Fruit fly (Drosophila melanogaster) whole organism, pupa: ENCODE measurements around the gene CG15201.
"Not testable (repeated sequence)": the region's sequence is repeated elsewhere in the genome, so short reads cannot be mapped to it uniquely, and the experiment has no call there.

Source experiments
- CG10348 ChIP-seq: fragments of 200-800 bp; sonication (Bioruptor generic); IDR thresholded peaks from 2 replicates; pipeline ENCODE4 v1.3.6; 2022; ENCODE audit warnings: missing biosample characterization, missing genetic modification characterization
- CG12605 ChIP-seq: fragments of 200-800 bp; sonication (Bioruptor generic); IDR thresholded peaks from 2 replicates; pipeline ENCODE4 v1.3.6; 2022; ENCODE audit warnings: missing biosample characterization, missing genetic modification characterization
- CG13204 ChIP-seq: fragments of 200-800 bp; sonication (Bioruptor generic); optimal IDR thresholded peaks from 2 replicates; lab custom pipeline; 2018; ENCODE audit warnings: missing biosample characterization, mild to moderate bottlenecking, missing genetic modification characterization, moderate library complexity
- CG14655 ChIP-seq: fragments of 200-800 bp; sonication (Bioruptor generic); optimal IDR thresholded peaks from 3 replicates; lab custom pipeline; 2017; ENCODE audit warnings: mild to moderate bottlenecking, missing biosample characterization, missing genetic modification reagents, missing genetic modification characterization
- CG15710 ChIP-seq: fragments of 200-800 bp; sonication (Bioruptor generic); optimal IDR thresholded peaks from 2 replicates; lab custom pipeline; 2018; ENCODE audit warnings: missing biosample characterization, mild to moderate bottlenecking, missing genetic modification characterization, moderate library complexity
- CG17806 ChIP-seq: fragments of 200-800 bp; sonication (Bioruptor generic); optimal IDR thresholded peaks from 2 replicates; lab custom pipeline; 2018; ENCODE audit warnings: missing biosample characterization, mild to moderate bottlenecking, missing genetic modification characterization, moderate library complexity
- CG32121 ChIP-seq: fragments of 200-800 bp; sonication (Bioruptor generic); IDR thresholded peaks from 2 replicates; pipeline ENCODE4 v1.3.6; 2022; ENCODE audit warnings: missing biosample characterization, missing genetic modification characterization
- CG34367 ChIP-seq: fragments of 200-800 bp; sonication (Bioruptor generic); optimal IDR thresholded peaks from 2 replicates; lab custom pipeline; 2018; ENCODE audit warnings: missing biosample characterization, mild to moderate bottlenecking, missing genetic modification characterization
- CG4496 ChIP-seq: fragments of 200-800 bp; sonication (Bioruptor generic); IDR thresholded peaks from 3 replicates; pipeline ENCODE4 v1.3.6; 2022; ENCODE audit warnings: missing biosample characterization, missing genetic modification characterization
- CG8159 ChIP-seq: fragments of 200-800 bp; sonication (Bioruptor generic); optimal IDR thresholded peaks from 3 replicates; lab custom pipeline; 2018; ENCODE audit warnings: missing biosample characterization, mild to moderate bottlenecking, missing genetic modification characterization, moderate library complexity
- CG8301 ChIP-seq: fragments of 200-800 bp; sonication (Bioruptor generic); optimal IDR thresholded peaks from 2 replicates; lab custom pipeline; 2018; ENCODE audit warnings: missing biosample characterization, mild to moderate bottlenecking, missing genetic modification characterization
- CG9948 ChIP-seq: fragments of 200-800 bp; sonication (Bioruptor generic); optimal IDR thresholded peaks from 2 replicates; lab custom pipeline; 2018; ENCODE audit warnings: missing biosample characterization, mild to moderate bottlenecking, missing genetic modification characterization, moderate library complexity
- D1 ChIP-seq: fragments of 200-800 bp; sonication (Bioruptor generic); optimal IDR thresholded peaks from 2 replicates; lab custom pipeline; 2018; ENCODE audit warnings: missing biosample characterization, mild to moderate bottlenecking, missing genetic modification characterization, moderate library complexity
- EcR ChIP-seq: fragments of 200-800 bp; sonication (Bioruptor generic); optimal IDR thresholded peaks from 3 replicates; lab custom pipeline; 2019; ENCODE audit warnings: missing biosample characterization, missing genetic modification characterization, mild to moderate bottlenecking, moderate library complexity, missing genetic modification reagents
- Ets98B ChIP-seq: fragments of 200-800 bp; sonication (Bioruptor generic); IDR thresholded peaks from 2 replicates; pipeline ENCODE4 v1.3.6; 2022; ENCODE audit warnings: missing biosample characterization, missing genetic modification characterization
- Pif1A ChIP-seq: fragments of 200-800 bp; sonication (Bioruptor generic); optimal IDR thresholded peaks from 3 replicates; lab custom pipeline; 2016; ENCODE audit warnings: missing biosample characterization, missing genetic modification characterization
- Pif1B ChIP-seq: fragments of 200-800 bp; sonication (Bioruptor generic); optimal IDR thresholded peaks from 3 replicates; lab custom pipeline; 2016; ENCODE audit warnings: missing biosample characterization, missing genetic modification characterization
- Snoo ChIP-seq: fragments of 200-800 bp; sonication (Bioruptor generic); optimal IDR thresholded peaks from 3 replicates; lab custom pipeline; 2017; ENCODE audit warnings: missing biosample characterization, mild to moderate bottlenecking, missing genetic modification characterization, inconsistent platforms
- fd96Ca ChIP-seq: fragments of 200-800 bp; sonication (Bioruptor generic); IDR thresholded peaks from 3 replicates; pipeline ENCODE4 v1.3.6; 2022; ENCODE audit warnings: missing biosample characterization, missing genetic modification characterization
- gl ChIP-seq: fragments of 200-800 bp; sonication (Bioruptor generic); optimal IDR thresholded peaks from 2 replicates; lab custom pipeline; 2018; ENCODE audit warnings: missing biosample characterization, mild to moderate bottlenecking, missing genetic modification characterization
- rn ChIP-seq: fragments of 200-800 bp; sonication (Bioruptor generic); IDR thresholded peaks from 2 replicates; pipeline ENCODE4 v1.3.6; 2022; ENCODE audit warnings: missing biosample characterization, missing genetic modification characterization

Gene CG15201

dm6 chrX:11143820-11144219 is at the start of gene CG15201:
Gene CG15201, plus strand, starts transcription at chrX:11144120.
- no peak for TF ChIP-seq CG8159 (tag; lab: Kevin White, UChicago)
- TF ChIP-seq D1 (tag; lab: Kevin White, UChicago): no peak
- no peak for TF ChIP-seq CG32121 (GFP tag; lab: Robert Waterston, UW)
- no peak for TF ChIP-seq CG17806 (tag; lab: Kevin White, UChicago)
- TF ChIP-seq Snoo: no peak
- no peak for TF ChIP-seq rn (GFP tag; lab: Robert Waterston, UW)

DNA sequence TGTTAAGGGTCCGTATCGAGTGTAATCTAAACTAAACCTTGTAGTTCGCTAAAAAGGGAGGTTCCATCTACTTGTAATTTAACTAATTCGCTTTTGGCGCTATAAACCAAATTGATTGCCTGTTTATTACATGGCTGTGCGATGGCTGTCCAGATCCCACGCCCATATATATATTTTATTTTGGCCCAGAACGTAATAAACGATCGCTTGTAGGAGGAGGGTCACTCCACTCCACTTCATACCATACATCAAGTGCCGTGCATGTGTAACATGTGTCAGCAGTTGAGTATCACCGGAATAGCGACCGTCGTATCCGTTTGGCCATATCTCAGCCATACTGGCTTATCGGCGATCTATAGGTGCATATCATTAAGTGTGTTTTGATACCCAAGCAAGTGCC is 48.6 kb upstream of the CG15201 start:
- no peak for TF ChIP-seq CG15710 (tag; lab: Kevin White, UChicago)
- TF ChIP-seq fd96Ca (GFP tag; lab: Robert Waterston, UW): no peak
- no peak for TF ChIP-seq Ets98B (GFP tag; lab: Robert Waterston, UW)
- TF ChIP-seq CG8301: no peak
- TF ChIP-seq CG34367 (tag; lab: Kevin White, UChicago): no peak
- no peak for TF ChIP-seq Pif1A (GFP tag; lab: Kevin White, UChicago)
- TF ChIP-seq CG13204 (GFP tag; lab: Kevin White, UChicago): no peak
- no peak for TF ChIP-seq CG4496 (GFP tag; lab: Robert Waterston, UW)
- no peak for TF ChIP-seq CG32121 (GFP tag; lab: Robert Waterston, UW)
- TF ChIP-seq Snoo: no peak
- no peak for TF ChIP-seq CG12605 (GFP tag; lab: Robert Waterston, UW)
- no peak for TF ChIP-seq D1 (tag; lab: Kevin White, UChicago)
- TF ChIP-seq CG14655: no peak
- TF ChIP-seq gl (tag; lab: Kevin White, UChicago): no peak
- TF ChIP-seq Pif1B: no peak
- no peak for TF ChIP-seq rn (GFP tag; lab: Robert Waterston, UW)
- no peak for TF ChIP-seq EcR
- TF ChIP-seq CG8159 (tag; lab: Kevin White, UChicago): no peak
- TF ChIP-seq CG10348 (GFP tag; lab: Robert Waterston, UW): no peak

DNA sequence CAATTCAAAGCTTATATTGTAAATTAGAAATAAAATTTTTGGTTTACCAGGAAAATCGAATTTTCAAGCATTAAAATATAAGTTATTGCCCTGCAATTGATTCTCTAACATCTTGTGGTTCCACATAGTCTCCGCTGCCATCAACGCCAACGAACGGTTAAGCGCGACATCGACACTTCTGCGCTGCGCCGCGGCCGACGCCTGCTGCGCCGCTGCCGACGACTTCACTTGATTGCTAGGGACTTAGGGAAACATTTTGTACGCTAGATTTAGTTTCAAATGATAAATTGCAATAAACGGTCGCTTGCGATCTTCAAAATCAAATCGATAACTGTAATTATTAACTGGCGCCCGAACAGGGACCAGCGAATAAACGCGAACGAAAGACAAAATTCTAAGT is 47.9 kb upstream of the CG15201 start, which contains the start of gene CG42249:
TSS of gene CG42249 (plus strand) at position 301 of the 400 bp plus-strand sequence.
- not testable (repeated sequence) for TF ChIP-seq CG34367 (tag; lab: Kevin White, UChicago); D1 (tag; lab: Kevin White, UChicago); rn (GFP tag; lab: Robert Waterston, UW)

- TF ChIP-seq Ets98B (GFP tag; lab: Robert Waterston, UW) (peak; percentile 39; the same call in 1 of the 2 replicates), fd96Ca (GFP tag; lab: Robert Waterston, UW) (0 out of 3 replicates have a peak, but pooled peaks have one; percentile 26), gl (tag; lab: Kevin White, UChicago) (no peak), CG10348 (GFP tag; lab: Robert Waterston, UW) (no peak), CG8159 (tag; lab: Kevin White, UChicago) (peak; percentile 46), CG13204 (GFP tag; lab: Kevin White, UChicago) (no peak), rn (GFP tag; lab: Robert Waterston, UW) (no peak), CG34367 (tag; lab: Kevin White, UChicago) (peak; percentile 20), EcR (no peak), Snoo (peak; percentile 24), CG8301 (no peak), D1 (tag; lab: Kevin White, UChicago) (no peak), CG9948 (peak; percentile 40), CG17806 (tag; lab: Kevin White, UChicago) (peak; percentile 23), CG4496 (GFP tag; lab: Robert Waterston, UW) (peak; percentile 54), CG15710 (tag; lab: Kevin White, UChicago) (peak; percentile 35), CG12605 (GFP tag; lab: Robert Waterston, UW) (no peak), Pif1A (GFP tag; lab: Kevin White, UChicago) (no peak), CG32121 (GFP tag; lab: Robert Waterston, UW) (0 out of 2 replicates have a peak, but pooled peaks have one; percentile 15), Pif1B (peak; percentile 5), CG14655 (no peak)
Measured at dm6 chrX:11108148-11108844, 35.6 kb upstream of the CG15201 start, which contains the start of gene Hsp60A. Gene Hsp60A, plus strand, starts transcription at chrX:11108482.

- TF ChIP-seq CG9948: peak; percentile 22
- 0 out of 3 replicates have a peak, but pooled peaks have one; percentile 31 for TF ChIP-seq fd96Ca (GFP tag; lab: Robert Waterston, UW)
- peak; percentile 20 for TF ChIP-seq CG15710 (tag; lab: Kevin White, UChicago)
- TF ChIP-seq CG8301: no peak
- TF ChIP-seq CG8159 (tag; lab: Kevin White, UChicago): no peak
- peak; percentile 52; the same call in 1 of the 3 replicates for TF ChIP-seq CG4496 (GFP tag; lab: Robert Waterston, UW)
- TF ChIP-seq CG14655: no peak
- no peak for TF ChIP-seq EcR
- peak; percentile 47; the same call in 1 of the 2 replicates for TF ChIP-seq CG32121 (GFP tag; lab: Robert Waterston, UW)
- TF ChIP-seq CG12605 (GFP tag; lab: Robert Waterston, UW): no peak
Measured at dm6 chrX:11108845-11109450, 35.0 kb upstream of the CG15201 start.

- TF ChIP-seq Pif1A (GFP tag; lab: Kevin White, UChicago): no peak
- no peak for TF ChIP-seq Snoo
- TF ChIP-seq CG32121 (GFP tag; lab: Robert Waterston, UW): no peak
- TF ChIP-seq CG13204 (GFP tag; lab: Kevin White, UChicago): no peak
- TF ChIP-seq D1 (tag; lab: Kevin White, UChicago): no peak
- TF ChIP-seq Ets98B (GFP tag; lab: Robert Waterston, UW): no peak
Measured at dm6 chrX:11109670-11110069, 34.2 kb upstream of the CG15201 start.
